Worm (Caenorhabditis elegans): ENCODE data around the gene rbc-2.

ce11 chrIII:2577982-2578381, 49.5 kb upstream of the rbc-2 start:
- TF ChIP-seq him-1 (tag; optimal IDR thresholded peaks at IDR 0.05) (no peak), dao-5 (tag; optimal IDR thresholded peaks at IDR 0.05) (no peak)

Data from whole organism, L4/young adult.